Worm (Caenorhabditis elegans) whole organism, late embryonic: Measurements from ENCODE around the gene mmab-1.

Source experiments
- C08G9.2 ChIP-seq: sonication (generic microtip); optimal IDR thresholded peaks from 2 replicates; lab custom pipeline; 2016; ENCODE audit warnings: mild to moderate bottlenecking, missing genetic modification characterization, moderate library complexity, missing compliant biosample characterization
- C38D4.7 ChIP-seq: fragments of 200-800 bp; sonication (Bioruptor generic); optimal IDR thresholded peaks from 2 replicates; lab custom pipeline; 2018; ENCODE audit warnings: mild to moderate bottlenecking, missing genetic modification characterization, moderate library complexity, missing compliant biosample characterization
- K02D7.2 ChIP-seq: sonication (generic microtip); optimal IDR thresholded peaks from 2 replicates; lab custom pipeline; 2017; ENCODE audit warnings: mild to moderate bottlenecking, missing genetic modification characterization, missing compliant biosample characterization
- K09A11.1 ChIP-seq: sonication (generic microtip); optimal IDR thresholded peaks from 2 replicates; lab custom pipeline; 2017; ENCODE audit warnings: antibody characterized with exemption, mild to moderate bottlenecking, missing genetic modification characterization, missing compliant biosample characterization; ENCODE audit not compliant: insufficient read depth
- T23F11.4 ChIP-seq: fragments of 200-800 bp; sonication (Bioruptor generic); optimal IDR thresholded peaks from 2 replicates; lab custom pipeline; 2018; ENCODE audit warnings: mild to moderate bottlenecking, missing genetic modification characterization, missing compliant biosample characterization
- Y22D7AL.16 ChIP-seq: sonication (generic microtip); optimal IDR thresholded peaks from 2 replicates; lab custom pipeline; 2016; ENCODE audit warnings: missing genetic modification characterization, missing compliant biosample characterization
- ahr-1 ChIP-seq: sonication (generic microtip); optimal IDR thresholded peaks from 2 replicates; lab custom pipeline; 2016; ENCODE audit warnings: missing genetic modification characterization, missing compliant biosample characterization
- ama-1 ChIP-seq: fragments of 150-350 bp; optimal IDR thresholded peaks from 2 replicates; lab custom pipeline; 2014
- ceh-18 ChIP-seq: sonication (generic microtip); optimal IDR thresholded peaks from 2 replicates; lab custom pipeline; 2016; ENCODE audit warnings: missing genetic modification characterization, missing compliant biosample characterization
- ceh-19 ChIP-seq: fragments of 200-800 bp; sonication (Bioruptor generic); optimal IDR thresholded peaks from 2 replicates; lab custom pipeline; 2018; ENCODE audit warnings: mild to moderate bottlenecking, missing genetic modification characterization, missing compliant biosample characterization
- ceh-2 ChIP-seq: sonication (generic microtip); optimal IDR thresholded peaks from 2 replicates; lab custom pipeline; 2016; ENCODE audit warnings: missing genotype, missing genetic modification characterization, missing compliant biosample characterization
- ceh-22 ChIP-seq: sonication (generic microtip); optimal IDR thresholded peaks from 2 replicates; lab custom pipeline; 2017; ENCODE audit warnings: missing biosample characterization, missing genetic modification characterization
- ceh-24 ChIP-seq: sonication (generic microtip); optimal IDR thresholded peaks from 2 replicates; lab custom pipeline; 2016; ENCODE audit warnings: mild to moderate bottlenecking, missing genetic modification characterization, missing compliant biosample characterization
- ceh-30 ChIP-seq: fragments of 150-350 bp; optimal IDR thresholded peaks from 2 replicates; lab custom pipeline; 2014; ENCODE audit warnings: missing biosample characterization, missing genetic modification characterization
- ceh-31 ChIP-seq: sonication (generic microtip); optimal IDR thresholded peaks from 2 replicates; lab custom pipeline; 2016; ENCODE audit warnings: missing genetic modification characterization, missing compliant biosample characterization
- ceh-48 ChIP-seq: sonication (generic microtip); optimal IDR thresholded peaks from 2 replicates; lab custom pipeline; 2016; ENCODE audit warnings: missing genetic modification characterization, inconsistent platforms, missing compliant biosample characterization
- ceh-6 ChIP-seq: fragments of 200-800 bp; sonication (Bioruptor generic); optimal IDR thresholded peaks from 2 replicates; lab custom pipeline; 2018; ENCODE audit warnings: mild to moderate bottlenecking, missing genetic modification characterization, missing compliant biosample characterization
- che-1 ChIP-seq: sonication (generic microtip); optimal IDR thresholded peaks from 2 replicates; lab custom pipeline; 2016; ENCODE audit warnings: mild to moderate bottlenecking, missing genetic modification characterization, missing compliant biosample characterization
- elt-2 ChIP-seq: sonication (generic microtip); optimal IDR thresholded peaks from 2 replicates; lab custom pipeline; 2016; ENCODE audit warnings: missing genetic modification reagents, missing genetic modification characterization, missing compliant biosample characterization
- ets-4 ChIP-seq: sonication (generic microtip); optimal IDR thresholded peaks from 2 replicates; lab custom pipeline; 2016; ENCODE audit warnings: missing genetic modification characterization, missing compliant biosample characterization
- eyg-1 ChIP-seq: sonication (generic microtip); optimal IDR thresholded peaks from 2 replicates; lab custom pipeline; 2016; ENCODE audit warnings: missing genotype, missing genetic modification characterization, missing compliant biosample characterization
- fkh-6 ChIP-seq: sonication (generic microtip); optimal IDR thresholded peaks from 2 replicates; lab custom pipeline; 2016; ENCODE audit warnings: missing genetic modification characterization, missing compliant biosample characterization
- gmeb-2 ChIP-seq: sonication (generic microtip); optimal IDR thresholded peaks from 2 replicates; lab custom pipeline; 2016; ENCODE audit warnings: missing genetic modification characterization, inconsistent platforms, missing compliant biosample characterization
- hlh-15 ChIP-seq: sonication (generic microtip); optimal IDR thresholded peaks from 2 replicates; lab custom pipeline; 2016; ENCODE audit warnings: missing genetic modification characterization, missing compliant biosample characterization
- hlh-6 ChIP-seq: sonication (generic microtip); optimal IDR thresholded peaks from 2 replicates; lab custom pipeline; 2016; ENCODE audit warnings: missing genotype, missing genetic modification characterization, missing compliant biosample characterization
- lim-6 ChIP-seq: sonication (generic microtip); optimal IDR thresholded peaks from 2 replicates; lab custom pipeline; 2016; ENCODE audit warnings: missing genetic modification characterization, missing compliant biosample characterization
- lin-11 ChIP-seq: fragments of 200-800 bp; sonication (Bioruptor generic); optimal IDR thresholded peaks from 2 replicates; lab custom pipeline; 2018; ENCODE audit warnings: mild to moderate bottlenecking, missing genetic modification characterization, missing compliant biosample characterization
- madf-2 ChIP-seq: sonication (generic microtip); optimal IDR thresholded peaks from 2 replicates; lab custom pipeline; 2017; ENCODE audit warnings: missing genetic modification characterization, missing compliant biosample characterization
- mec-3 ChIP-seq: sonication (generic microtip); optimal IDR thresholded peaks from 2 replicates; lab custom pipeline; 2016; ENCODE audit warnings: borderline replicate concordance, missing genetic modification characterization, missing compliant biosample characterization
- nfya-1 ChIP-seq: sonication (generic microtip); optimal IDR thresholded peaks from 2 replicates; lab custom pipeline; 2017; ENCODE audit warnings: missing genetic modification characterization, mild to moderate bottlenecking, missing compliant biosample characterization, antibody characterized with exemption, moderate library complexity
- nhr-232 ChIP-seq: sonication (generic microtip); optimal IDR thresholded peaks from 2 replicates; lab custom pipeline; 2016; ENCODE audit warnings: missing genetic modification characterization, missing compliant biosample characterization
- npax-4 ChIP-seq: sonication (generic microtip); optimal IDR thresholded peaks from 2 replicates; lab custom pipeline; 2016; ENCODE audit warnings: missing genetic modification characterization, missing compliant biosample characterization
- pag-3 ChIP-seq: sonication (generic microtip); optimal IDR thresholded peaks from 2 replicates; lab custom pipeline; 2016; ENCODE audit warnings: missing compliant biosample characterization, missing genetic modification characterization, borderline replicate concordance
- pax-1 ChIP-seq: fragments of 150-350 bp; optimal IDR thresholded peaks from 2 replicates; lab custom pipeline; 2014; ENCODE audit warnings: missing biosample characterization, missing genetic modification characterization
- pha-2 ChIP-seq: sonication (generic microtip); optimal IDR thresholded peaks from 2 replicates; lab custom pipeline; 2017; ENCODE audit warnings: mild to moderate bottlenecking, missing genetic modification characterization, missing compliant biosample characterization
- pha-4 ChIP-seq: fragments of 150-350 bp; optimal IDR thresholded peaks from 2 replicates; lab custom pipeline; 2018; ENCODE audit warnings: missing biosample characterization, missing genetic modification reagents, missing genetic modification characterization
- pros-1 ChIP-seq: fragments of 150-350 bp; optimal IDR thresholded peaks from 2 replicates; lab custom pipeline; 2014; ENCODE audit warnings: missing biosample characterization, missing genetic modification reagents, missing genetic modification characterization
- ref-2 ChIP-seq: sonication (generic microtip); optimal IDR thresholded peaks from 2 replicates; lab custom pipeline; 2016; ENCODE audit warnings: missing genetic modification characterization, missing compliant biosample characterization
- rnt-1 ChIP-seq: sonication (generic microtip); optimal IDR thresholded peaks from 2 replicates; lab custom pipeline; 2016; ENCODE audit warnings: missing genetic modification characterization, missing compliant biosample characterization
- sdc-2 ChIP-seq: sonication (generic microtip); optimal IDR thresholded peaks from 2 replicates; lab custom pipeline; 2016; ENCODE audit warnings: missing genotype, missing genetic modification characterization, missing compliant biosample characterization
- sox-2 ChIP-seq: fragments of 200-800 bp; sonication (Bioruptor generic); IDR thresholded peaks from 2 replicates; pipeline ENCODE4 v1.3.6; 2022; ENCODE audit warnings: missing genetic modification reagents, missing genetic modification characterization, missing compliant biosample characterization
- sox-4 ChIP-seq: sonication (generic microtip); optimal IDR thresholded peaks from 2 replicates; lab custom pipeline; 2017; ENCODE audit warnings: mild to moderate bottlenecking, missing genetic modification characterization, inconsistent platforms, missing compliant biosample characterization
- tbx-2 ChIP-seq: sonication (generic microtip); optimal IDR thresholded peaks from 2 replicates; lab custom pipeline; 2016; ENCODE audit warnings: missing genetic modification characterization, missing compliant biosample characterization
- unc-42 ChIP-seq: sonication (generic microtip); optimal IDR thresholded peaks from 2 replicates; lab custom pipeline; 2016; ENCODE audit warnings: missing genotype, missing genetic modification characterization, missing compliant biosample characterization
- ztf-16 ChIP-seq: sonication (generic microtip); optimal IDR thresholded peaks from 2 replicates; lab custom pipeline; 2017; ENCODE audit warnings: missing genetic modification characterization, missing compliant biosample characterization

mmab-1 gene

DNA sequence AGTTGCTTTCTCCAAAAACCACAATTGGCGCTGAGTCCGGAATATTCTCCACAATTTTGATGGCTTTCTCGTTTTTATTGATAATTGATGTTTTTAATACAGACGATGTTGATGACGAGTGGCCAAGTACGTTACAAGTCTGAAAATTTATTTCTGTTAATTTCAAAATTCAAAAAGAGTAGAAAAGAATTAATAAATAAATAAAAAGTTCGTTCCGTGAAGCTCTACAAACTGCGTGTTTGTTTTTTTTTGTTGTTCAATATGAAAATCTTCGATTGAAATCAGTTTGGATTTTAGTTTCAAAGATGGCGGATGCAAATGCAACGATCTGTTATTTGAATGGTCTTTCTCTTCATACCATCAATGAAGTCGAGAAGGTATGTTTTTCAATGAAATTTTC, 11.0 kb downstream of the mmab-1 start, which contains the start of gene F26F4.2:
TSS of gene F26F4.2 (plus strand) at position 301 of the 400 bp plus-strand sequence.
- TF ChIP-seq ceh-48 (tag; lab: Kevin White, UChicago) (no peak), ceh-18 (tag; lab: Kevin White, UChicago) (no peak), ama-1 (lab: Kevin White, UChicago) (no peak), ceh-22 (no peak), che-1 (tag; lab: Kevin White, UChicago) (no peak), nhr-232 (no peak)
- TF ChIP-seq, all 69 proteins: peak for 0

ce11 chrIII:4909938-4910337, 12.0 kb downstream of the mmab-1 start, which contains the start of gene F26F4.12:
Gene F26F4.12 (minus strand): TSS chrIII:4910038.
- TF ChIP-seq gmeb-2 (tag; lab: Kevin White, UChicago) (no peak), hlh-6 (tag; lab: Kevin White, UChicago) (no peak), ceh-2 (tag; lab: Kevin White, UChicago) (no peak), ztf-16 (no peak), T23F11.4 (GFP tag; lab: Kevin White, UChicago) (no peak), unc-42 (no peak), che-1 (tag; lab: Kevin White, UChicago) (no peak), K09A11.1 (tag; lab: Kevin White, UChicago) (no peak), ceh-19 (no peak), pha-4 (tag; lab: Kevin White, UChicago) (no peak), eyg-1 (tag; lab: Kevin White, UChicago) (no peak), ceh-24 (tag; lab: Kevin White, UChicago) (no peak), npax-4 (tag; lab: Kevin White, UChicago) (no peak), K02D7.2 (tag; lab: Kevin White, UChicago) (no peak), lin-11 (tag; lab: Kevin White, UChicago) (no peak)

ce11 chrIII:4906896-4907295, 15.0 kb downstream of the mmab-1 start, which contains the start of gene rom-1:
Gene rom-1 (plus strand): TSS chrIII:4907196.
- TF ChIP-seq sdc-2 (tag; lab: Kevin White, UChicago) (no peak), nhr-232 (no peak), lim-6 (tag; lab: Kevin White, UChicago) (no peak), pros-1 (tag; lab: Kevin White, UChicago) (no peak), tbx-2 (tag; lab: Kevin White, UChicago) (no peak), elt-2 (tag; lab: Kevin White, UChicago) (no peak), C38D4.7 (GFP tag; lab: Kevin White, UChicago) (no peak), ceh-2 (tag; lab: Kevin White, UChicago) (no peak), ahr-1 (tag; lab: Kevin White, UChicago) (no peak), hlh-15 (tag; lab: Kevin White, UChicago) (no peak)

- TF ChIP-seq rnt-1 (tag; lab: Kevin White, UChicago) (no peak), elt-2 (tag; lab: Kevin White, UChicago) (peak; percentile 43)
Measured at ce11 chrIII:4906365-4906764, 15.5 kb downstream of the mmab-1 start.

- no peak for TF ChIP-seq sox-4
- no peak for TF ChIP-seq ceh-19
- peak; percentile 7 for TF ChIP-seq eyg-1 (tag; lab: Kevin White, UChicago)
- TF ChIP-seq pax-1 (tag; lab: Kevin White, UChicago) = no peak
- TF ChIP-seq pag-3 (tag; lab: Kevin White, UChicago) = no peak
- TF ChIP-seq madf-2 (tag; lab: Kevin White, UChicago) = no peak
- no peak for TF ChIP-seq pros-1 (tag; lab: Kevin White, UChicago)
- TF ChIP-seq ceh-6 (GFP tag; lab: Kevin White, UChicago) = no peak
- TF ChIP-seq mec-3 (tag; lab: Kevin White, UChicago) = peak; percentile 79
- no peak for TF ChIP-seq ceh-24 (tag; lab: Kevin White, UChicago)
- TF ChIP-seq npax-4 (tag; lab: Kevin White, UChicago) = no peak
- TF ChIP-seq fkh-6 = peak; percentile 40
- TF ChIP-seq nfya-1 (tag; lab: Kevin White, UChicago) = no peak
- TF ChIP-seq ref-2 = peak; percentile 51
- TF ChIP-seq ets-4 (tag; lab: Kevin White, UChicago) = peak; percentile 88
- peak; percentile 90 for TF ChIP-seq C08G9.2 (tag; lab: Kevin White, UChicago)
- TF ChIP-seq pha-2 = no peak
- TF ChIP-seq C38D4.7 (GFP tag; lab: Kevin White, UChicago) = no peak
- no peak for TF ChIP-seq ceh-30 (tag; lab: Kevin White, UChicago)
- no peak for TF ChIP-seq sox-2 (GFP tag; lab: Robert Waterston, UW)
- peak; percentile 54 for TF ChIP-seq sdc-2 (tag; lab: Kevin White, UChicago)
- peak; percentile 92 for TF ChIP-seq ceh-31
- no peak for TF ChIP-seq Y22D7AL.16
- TF ChIP-seq ahr-1 (tag; lab: Kevin White, UChicago) = peak; percentile 24
- TF ChIP-seq tbx-2 (tag; lab: Kevin White, UChicago) = peak; percentile 85
Measured at ce11 chrIII:4905405-4905804, 16.5 kb downstream of the mmab-1 start, which contains the start of gene F26F4.8. Gene F26F4.8 (minus strand): TSS chrIII:4905473.
